Fruit fly (Drosophila melanogaster): Measurements from ENCODE around the gene RpS10a.

The RpS10a gene

dm6 chr3R:27636010-27636584, 16.5 kb upstream of the RpS10a start, which contains the start of the genes CG5611 and Mtl (continued):
- TF ChIP-seq Xrp1 (GFP tag; IDR thresholded peaks at IDR 0.05) = peak; percentile 100
- peak; percentile 99 for TF ChIP-seq CG34376 (GFP tag; optimal IDR thresholded peaks at IDR 0.05)
- TF ChIP-seq CoRest (tag; optimal IDR thresholded peaks at IDR 0.05) = peak; percentile 100
- TF ChIP-seq cwo (GFP tag; optimal IDR thresholded peaks at IDR 0.05) = peak; percentile 98
- TF ChIP-seq dmrt99B (tag; optimal IDR thresholded peaks at IDR 0.05) = peak; percentile 100
- TF ChIP-seq ro (GFP tag; IDR thresholded peaks at IDR 0.05) = peak; percentile 99
- peak; percentile 100 for TF ChIP-seq CG1602 (GFP tag; optimal IDR thresholded peaks at IDR 0.05)
- TF ChIP-seq vvl (GFP tag; IDR thresholded peaks at IDR 0.05) = peak; percentile 100
- TF ChIP-seq CG12104 (GFP tag; optimal IDR thresholded peaks at IDR 0.05) = peak; percentile 99
- TF ChIP-seq onecut (GFP tag; IDR thresholded peaks at IDR 0.05) = peak; percentile 99
- peak; percentile 80 for TF ChIP-seq Kr (GFP tag; optimal IDR thresholded peaks at IDR 0.05)
- TF ChIP-seq abd-A (tag; optimal IDR thresholded peaks at IDR 0.05) = peak; percentile 97
- peak; percentile 100 for TF ChIP-seq Hr3 (GFP tag; optimal IDR thresholded peaks at IDR 0.05)
- TF ChIP-seq esg (GFP tag; conservative IDR thresholded peaks at IDR 0.05) = peak; percentile 100
- TF ChIP-seq CG7963 (GFP tag; IDR thresholded peaks at IDR 0.05; ENCODE audit: partially characterized antibody) = no peak; the same call in 2 of the 3 replicates
- TF ChIP-seq trh (GFP tag; optimal IDR thresholded peaks at IDR 0.05) = peak; percentile 100
- TF ChIP-seq schlank (tag; optimal IDR thresholded peaks at IDR 0.05) = peak; percentile 99
- TF ChIP-seq CG10366 (GFP tag; IDR thresholded peaks at IDR 0.05) = peak; percentile 100
- peak; percentile 99 for TF ChIP-seq salm (tag; optimal IDR thresholded peaks at IDR 0.05)
- TF ChIP-seq Hey (tag; optimal IDR thresholded peaks at IDR 0.05) = peak; percentile 97
- TF ChIP-seq insv (GFP tag; optimal IDR thresholded peaks at IDR 0.05) = peak in 1 of 2 experiments; percentile 85
- TF ChIP-seq Fer2 (tag; optimal IDR thresholded peaks at IDR 0.05) = peak; percentile 100
- peak; percentile 91 for TF ChIP-seq sima (GFP tag; optimal IDR thresholded peaks at IDR 0.05)
- TF ChIP-seq Abd-B (GFP tag; optimal IDR thresholded peaks at IDR 0.05) = peak; percentile 100
- peak; percentile 99 for TF ChIP-seq pho (GFP tag; optimal IDR thresholded peaks at IDR 0.05)
- peak; percentile 50 for TF ChIP-seq BEAF-32 (GFP tag; optimal IDR thresholded peaks at IDR 0.05)
- peak; percentile 95 for TF ChIP-seq CG4282 (GFP tag; optimal IDR thresholded peaks at IDR 0.05)
- TF ChIP-seq D19B (GFP tag; optimal IDR thresholded peaks at IDR 0.05) = peak; percentile 98
- TF ChIP-seq hth (optimal IDR thresholded peaks at IDR 0.05) = no peak
- peak; percentile 99 for TF ChIP-seq CG11504 (tag; optimal IDR thresholded peaks at IDR 0.05)
- peak; percentile 100 for TF ChIP-seq Atf6 (GFP tag; IDR thresholded peaks at IDR 0.05)
- peak; percentile 100 for TF ChIP-seq sisA (GFP tag; IDR thresholded peaks at IDR 0.05)
- peak; percentile 100 for TF ChIP-seq oc (tag; optimal IDR thresholded peaks at IDR 0.05)
- TF ChIP-seq maf-S (GFP tag; optimal IDR thresholded peaks at IDR 0.05) = peak; percentile 98
- TF ChIP-seq CG34224 (GFP tag; IDR thresholded peaks at IDR 0.05; ENCODE audit: partially characterized antibody) = no peak
- TF ChIP-seq CG13296 (GFP tag; optimal IDR thresholded peaks at IDR 0.05) = peak; percentile 99
- peak; percentile 99 for TF ChIP-seq org-1 (GFP tag; optimal IDR thresholded peaks at IDR 0.05)
- peak; percentile 95 for TF ChIP-seq Adf1 (GFP tag; IDR thresholded peaks at IDR 0.05)
- peak; percentile 100 for TF ChIP-seq ara (GFP tag; IDR thresholded peaks at IDR 0.05)
- TF ChIP-seq CG17328 (GFP tag; IDR thresholded peaks at IDR 0.05) = peak; percentile 100
- TF ChIP-seq mld (GFP tag; IDR thresholded peaks at IDR 0.05; ENCODE audit: partially characterized antibody) = no peak
- peak; percentile 99 for TF ChIP-seq sug (tag; optimal IDR thresholded peaks at IDR 0.05)
- TF ChIP-seq CG17912 (GFP tag; optimal IDR thresholded peaks at IDR 0.05) = peak; percentile 99
- peak; percentile 100 for TF ChIP-seq Taf1 (GFP tag; IDR thresholded peaks at IDR 0.05)
- peak; percentile 99 for TF ChIP-seq CG18764 (GFP tag; optimal IDR thresholded peaks at IDR 0.05)
- no peak for TF ChIP-seq h (optimal IDR thresholded peaks at IDR 0.05)
- TF ChIP-seq nerfin-1 (tag; optimal IDR thresholded peaks at IDR 0.05) = peak; percentile 99
- TF ChIP-seq CG9797 (GFP tag; optimal IDR thresholded peaks at IDR 0.05) = peak; percentile 60
- TF ChIP-seq CG2678 (tag; optimal IDR thresholded peaks at IDR 0.05) = peak; percentile 100
- peak; percentile 71 for TF ChIP-seq Neu2 (GFP tag; optimal IDR thresholded peaks at IDR 0.05; ENCODE audit: borderline replicate concordance)
